Worm (Caenorhabditis elegans): ENCODE data around the gene pdfr-1.
A peak's percentile ranks its signal among the peaks of the same experiment; 100 is the strongest.

Gene pdfr-1

ce11 chrIII:6603185-6603584, 48.7 kb downstream of the pdfr-1 start:
- no peak for TF ChIP-seq skn-1 (tag; optimal IDR thresholded peaks at IDR 0.05)
- TF ChIP-seq unc-62 (GFP tag; optimal IDR thresholded peaks at IDR 0.05), result no peak
- no peak for TF ChIP-seq fos-1 (tag; optimal IDR thresholded peaks at IDR 0.05)
- no peak for TF ChIP-seq nfya-1 (tag; optimal IDR thresholded peaks at IDR 0.05; ENCODE audit: insufficient read depth)
- no peak for TF ChIP-seq nhr-25 (tag; optimal IDR thresholded peaks at IDR 0.05)
- TF ChIP-seq egl-5 (tag; optimal IDR thresholded peaks at IDR 0.05), result no peak
- no peak for TF ChIP-seq elt-3 (tag; optimal IDR thresholded peaks at IDR 0.05)
- TF ChIP-seq nhr-67 (tag; optimal IDR thresholded peaks at IDR 0.05), result no peak
- no peak for TF ChIP-seq ceh-82 (tag; optimal IDR thresholded peaks at IDR 0.05)
- TF ChIP-seq fkh-10 (GFP tag; optimal IDR thresholded peaks at IDR 0.05), result no peak
- TF ChIP-seq aly-2 (tag; optimal IDR thresholded peaks at IDR 0.05), result no peak
- TF ChIP-seq ama-1 (optimal IDR thresholded peaks at IDR 0.05), result no peak
- TF ChIP-seq ZK546.5 (tag; optimal IDR thresholded peaks at IDR 0.05), result no peak
- no peak for TF ChIP-seq ceh-9 (tag; optimal IDR thresholded peaks at IDR 0.05)
- TF ChIP-seq nhr-23 (tag; optimal IDR thresholded peaks at IDR 0.05), result no peak
- no peak for TF ChIP-seq lin-15B (tag; optimal IDR thresholded peaks at IDR 0.05)
- TF ChIP-seq fkh-2 (tag; optimal IDR thresholded peaks at IDR 0.05), result no peak
- no peak for TF ChIP-seq nhr-11 (tag; optimal IDR thresholded peaks at IDR 0.05)
- no peak for TF ChIP-seq eor-1 (tag; optimal IDR thresholded peaks at IDR 0.05)

ce11 chrIII:6601073-6601472, 50.8 kb downstream of the pdfr-1 start, which contains the start of gene let-765:
Gene let-765 (minus strand): TSS chrIII:6601173.
- TF ChIP-seq nhr-11 (tag; optimal IDR thresholded peaks at IDR 0.05) (no peak), nhr-25 (tag; optimal IDR thresholded peaks at IDR 0.05) (peak; percentile 33)

ce11 chrIII:6594069-6594468, 57.8 kb downstream of the pdfr-1 start:
- no peak for TF ChIP-seq unc-39 (tag; optimal IDR thresholded peaks at IDR 0.05)
- TF ChIP-seq nhr-237 (tag; optimal IDR thresholded peaks at IDR 0.05), result no peak
- TF ChIP-seq daf-12 (tag; optimal IDR thresholded peaks at IDR 0.05), result no peak
- no peak for TF ChIP-seq egl-5 (tag; optimal IDR thresholded peaks at IDR 0.05)
- no peak for TF ChIP-seq nhr-67 (tag; optimal IDR thresholded peaks at IDR 0.05)
- no peak for TF ChIP-seq fkh-10 (GFP tag; optimal IDR thresholded peaks at IDR 0.05)
- no peak for TF ChIP-seq lsy-12 (tag; optimal IDR thresholded peaks at IDR 0.05)
- TF ChIP-seq nhr-11 (tag; optimal IDR thresholded peaks at IDR 0.05), result no peak

ce11 chrIII:6592075-6592474, 59.8 kb downstream of the pdfr-1 start, which contains the start of gene F20H11.1:
Gene F20H11.1 (minus strand): TSS chrIII:6592175.
- TF ChIP-seq mml-1 (tag; optimal IDR thresholded peaks at IDR 0.05), result no peak
- TF ChIP-seq nhr-77 (tag; optimal IDR thresholded peaks at IDR 0.05), result no peak
- TF ChIP-seq ztf-11 (tag; optimal IDR thresholded peaks at IDR 0.05), result no peak
- no peak for TF ChIP-seq jun-1 (tag; optimal IDR thresholded peaks at IDR 0.05)
- TF ChIP-seq R02D3.7 (tag; optimal IDR thresholded peaks at IDR 0.05), result no peak
- TF ChIP-seq nhr-67 (tag; optimal IDR thresholded peaks at IDR 0.05), result no peak
- no peak for TF ChIP-seq ztf-4 (tag; optimal IDR thresholded peaks at IDR 0.05)
- TF ChIP-seq elt-3 (tag; optimal IDR thresholded peaks at IDR 0.05), result no peak
- no peak for TF ChIP-seq fkh-10 (GFP tag; optimal IDR thresholded peaks at IDR 0.05)
- TF ChIP-seq pha-4 (tag; optimal IDR thresholded peaks at IDR 0.05), result no peak

- TF ChIP-seq nhr-12 (tag; optimal IDR thresholded peaks at IDR 0.05) (no peak), skn-1 (tag; optimal IDR thresholded peaks at IDR 0.05) (no peak), snpc-4 (tag; optimal IDR thresholded peaks at IDR 0.05) (no peak), elt-1 (tag; optimal IDR thresholded peaks at IDR 0.05) (no peak), lsy-12 (tag; optimal IDR thresholded peaks at IDR 0.05) (no peak)
Observed at ce11 chrIII:6589499-6589898, 62.4 kb downstream of the pdfr-1 start.

ce11 chrIII:6587564-6587963, 64.3 kb downstream of the pdfr-1 start, which contains the start of gene ddo-3:
Gene ddo-3 (plus strand): TSS chrIII:6587864.
- TF ChIP-seq elt-1 (tag; optimal IDR thresholded peaks at IDR 0.05), result no peak

Data from whole organism, L3 larva.